Fruit fly (Drosophila melanogaster): ENCODE data around the gene ko.

dm6 chr3L:21099908-21100307, 31.1 kb downstream of the ko start:
- TF ChIP-seq net (GFP tag; optimal IDR thresholded peaks at IDR 0.05), result no peak
- no peak for TF ChIP-seq ss (GFP tag; optimal IDR thresholded peaks at IDR 0.05)
- no peak for TF ChIP-seq CG8319 (GFP tag; optimal IDR thresholded peaks at IDR 0.05)
- TF ChIP-seq CG15336 (GFP tag; IDR thresholded peaks at IDR 0.05), result no peak
